Worm (Caenorhabditis elegans) whole organism, mixed stage, embryonic: ENCODE data around the gene C08G9.2.

Experiments used
- M03D4.4 ChIP-seq: sonication (generic microtip); optimal IDR thresholded peaks from 2 replicates; lab custom pipeline; 2017; ENCODE audit warnings: mild to moderate bottlenecking, missing genetic modification characterization, missing compliant biosample characterization
- bed-3 ChIP-seq: fragments of 200-800 bp; sonication (Bioruptor generic); optimal IDR thresholded peaks from 3 replicates; lab custom pipeline; 2018; ENCODE audit warnings: mild to moderate bottlenecking, missing genetic modification characterization, moderate library complexity, missing compliant biosample characterization
- blmp-1 ChIP-seq: fragments of 150-350 bp; optimal IDR thresholded peaks from 2 replicates; lab custom pipeline; 2014; ENCODE audit warnings: missing biosample characterization, missing genetic modification characterization
- ceh-39 ChIP-seq: fragments of 150-350 bp; optimal IDR thresholded peaks from 2 replicates; lab custom pipeline; 2014; ENCODE audit warnings: missing biosample characterization, missing genetic modification characterization
- ceh-43 ChIP-seq: fragments of 200-800 bp; sonication (Bioruptor generic); optimal IDR thresholded peaks from 2 replicates; lab custom pipeline; 2018; ENCODE audit warnings: mild to moderate bottlenecking, missing genetic modification characterization, moderate library complexity, missing compliant biosample characterization
- ceh-83 ChIP-seq: fragments of 200-800 bp; sonication (Bioruptor generic); optimal IDR thresholded peaks from 2 replicates; lab custom pipeline; 2018; ENCODE audit warnings: mild to moderate bottlenecking, missing genetic modification characterization, missing compliant biosample characterization
- ces-1 ChIP-seq: fragments of 150-350 bp; optimal IDR thresholded peaks from 2 replicates; lab custom pipeline; 2014; ENCODE audit warnings: missing biosample characterization, missing genetic modification reagents, missing genetic modification characterization
- cnd-1 ChIP-seq: fragments of 200-800 bp; sonication (Bioruptor generic); optimal IDR thresholded peaks from 2 replicates; lab custom pipeline; 2018; ENCODE audit warnings: mild to moderate bottlenecking, missing genetic modification characterization, missing compliant biosample characterization
- drap-1 ChIP-seq: fragments of 200-800 bp; sonication (Bioruptor generic); optimal IDR thresholded peaks from 3 replicates; lab custom pipeline; 2018; ENCODE audit warnings: mild to moderate bottlenecking, missing genetic modification characterization, missing compliant biosample characterization
- elt-1 ChIP-seq: sonication (generic microtip); optimal IDR thresholded peaks from 2 replicates; lab custom pipeline; 2017; ENCODE audit warnings: missing genetic modification characterization, mild to moderate bottlenecking, missing compliant biosample characterization, antibody characterized with exemption, moderate library complexity, borderline replicate concordance; ENCODE audit not compliant: insufficient read depth
- elt-3 ChIP-seq: fragments of 150-350 bp; optimal IDR thresholded peaks from 2 replicates; lab custom pipeline; 2014; ENCODE audit warnings: missing biosample characterization, missing genetic modification characterization
- flh-1 ChIP-seq: fragments of 200-800 bp; sonication (Bioruptor generic); optimal IDR thresholded peaks from 2 replicates; lab custom pipeline; 2018; ENCODE audit warnings: mild to moderate bottlenecking, missing genetic modification characterization, moderate library complexity, missing compliant biosample characterization
- ham-2 ChIP-seq: fragments of 200-800 bp; sonication (Bioruptor generic); optimal IDR thresholded peaks from 2 replicates; lab custom pipeline; 2018; ENCODE audit warnings: mild to moderate bottlenecking, missing genetic modification characterization, missing compliant biosample characterization
- hlh-1 ChIP-seq: fragments of 150-350 bp; optimal IDR thresholded peaks from 2 replicates; lab custom pipeline; 2014; ENCODE audit warnings: missing biosample characterization, missing genetic modification reagents, missing genetic modification characterization
- lin-13 ChIP-seq: fragments of 150-350 bp; optimal IDR thresholded peaks from 2 replicates; lab custom pipeline; 2014; ENCODE audit warnings: missing biosample characterization, missing genetic modification characterization
- lin-32 ChIP-seq: fragments of 200-800 bp; sonication (Bioruptor generic); optimal IDR thresholded peaks from 2 replicates; lab custom pipeline; 2018; ENCODE audit warnings: mild to moderate bottlenecking, missing genetic modification characterization, missing compliant biosample characterization
- lsy-2 ChIP-seq: fragments of 150-350 bp; optimal IDR thresholded peaks from 2 replicates; lab custom pipeline; 2014; ENCODE audit warnings: missing biosample characterization, missing genetic modification characterization
- mab-5 ChIP-seq: fragments of 150-350 bp; optimal IDR thresholded peaks from 2 replicates; lab custom pipeline; 2014; ENCODE audit warnings: missing biosample characterization, missing genetic modification characterization
- mep-1 ChIP-seq: fragments of 150-350 bp; optimal IDR thresholded peaks from 2 replicates; lab custom pipeline; 2017; ENCODE audit warnings: missing biosample characterization, missing genetic modification reagents, missing genetic modification characterization, inconsistent platforms
- mls-2 ChIP-seq: sonication (generic microtip); optimal IDR thresholded peaks from 2 replicates; lab custom pipeline; 2016; ENCODE audit warnings: mild to moderate bottlenecking, missing genetic modification characterization, moderate library complexity, missing compliant biosample characterization
- nhr-12 ChIP-seq: fragments of 150-350 bp; optimal IDR thresholded peaks from 2 replicates; lab custom pipeline; 2014; ENCODE audit warnings: missing biosample characterization, missing genetic modification characterization
- nhr-2 ChIP-seq: fragments of 150-350 bp; optimal IDR thresholded peaks from 2 replicates; lab custom pipeline; 2014; ENCODE audit warnings: missing biosample characterization, missing genetic modification characterization
- nhr-237 ChIP-seq: fragments of 150-350 bp; optimal IDR thresholded peaks from 2 replicates; lab custom pipeline; 2014; ENCODE audit warnings: missing biosample characterization, missing genetic modification characterization
- nhr-28 ChIP-seq: fragments of 150-350 bp; optimal IDR thresholded peaks from 2 replicates; lab custom pipeline; 2014; ENCODE audit warnings: missing biosample characterization, missing genetic modification characterization
- nhr-76 ChIP-seq: sonication (generic microtip); optimal IDR thresholded peaks from 2 replicates; lab custom pipeline; 2017; ENCODE audit warnings: missing biosample characterization, missing genetic modification characterization
- snpc-4 ChIP-seq: fragments of 150-350 bp; optimal IDR thresholded peaks from 2 replicates; lab custom pipeline; 2014; ENCODE audit warnings: missing biosample characterization, missing genetic modification characterization
- sptf-1 ChIP-seq: sonication (generic microtip); optimal IDR thresholded peaks from 2 replicates; lab custom pipeline; 2017; ENCODE audit warnings: mild to moderate bottlenecking, missing genetic modification characterization, moderate library complexity, missing compliant biosample characterization
- tbx-8 ChIP-seq: fragments of 200-800 bp; sonication (Bioruptor generic); optimal IDR thresholded peaks from 2 replicates; lab custom pipeline; 2018; ENCODE audit warnings: mild to moderate bottlenecking, missing genetic modification characterization, moderate library complexity, missing compliant biosample characterization
- unc-120 ChIP-seq: sonication (generic microtip); optimal IDR thresholded peaks from 2 replicates; lab custom pipeline; 2017; ENCODE audit warnings: missing genetic modification characterization, missing compliant biosample characterization; ENCODE audit not compliant: poor library complexity, severe bottlenecking
- unc-39 ChIP-seq: fragments of 150-350 bp; optimal IDR thresholded peaks from 2 replicates; lab custom pipeline; 2014; ENCODE audit warnings: missing biosample characterization, missing genetic modification characterization
- unc-62 ChIP-seq: fragments of 150-350 bp; optimal IDR thresholded peaks from 2 replicates; lab custom pipeline; 2014; ENCODE audit warnings: missing biosample characterization, missing genetic modification reagents, missing genetic modification characterization
- zip-8 ChIP-seq: fragments of 150-350 bp; optimal IDR thresholded peaks from 2 replicates; lab custom pipeline; 2014; ENCODE audit warnings: missing biosample characterization, missing genetic modification characterization

The C08G9.2 gene

DNA sequence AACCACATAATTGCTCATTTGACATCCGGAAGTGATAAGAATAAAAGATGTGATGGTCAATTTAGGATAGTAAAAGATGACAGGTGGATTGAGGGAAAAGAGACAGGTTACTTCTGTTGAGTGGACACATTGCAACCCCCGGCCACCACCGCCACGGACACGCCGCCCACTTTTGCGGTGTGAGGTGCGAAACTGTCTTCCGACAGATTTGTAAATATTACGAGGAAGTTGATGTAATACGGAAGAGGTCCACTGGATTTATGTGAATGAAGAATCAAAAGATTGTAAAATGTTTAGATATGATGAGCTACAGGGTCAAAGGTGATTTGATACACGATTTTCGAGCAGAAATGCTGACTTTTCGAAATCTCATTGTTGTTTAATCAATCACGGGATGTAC lies at the start of gene C08G9.2:
TSS of gene C08G9.2 (minus strand) at position 101 of the 400 bp plus-strand sequence.
- TF ChIP-seq unc-62 (GFP tag; lab: Kevin White, UChicago) (no peak), nhr-12 (no peak), M03D4.4 (tag; lab: Kevin White, UChicago) (no peak), unc-120 (no peak), lsy-2 (no peak), bed-3 (GFP tag; lab: Kevin White, UChicago) (no peak), snpc-4 (tag; lab: Kevin White, UChicago) (no peak)

DNA sequence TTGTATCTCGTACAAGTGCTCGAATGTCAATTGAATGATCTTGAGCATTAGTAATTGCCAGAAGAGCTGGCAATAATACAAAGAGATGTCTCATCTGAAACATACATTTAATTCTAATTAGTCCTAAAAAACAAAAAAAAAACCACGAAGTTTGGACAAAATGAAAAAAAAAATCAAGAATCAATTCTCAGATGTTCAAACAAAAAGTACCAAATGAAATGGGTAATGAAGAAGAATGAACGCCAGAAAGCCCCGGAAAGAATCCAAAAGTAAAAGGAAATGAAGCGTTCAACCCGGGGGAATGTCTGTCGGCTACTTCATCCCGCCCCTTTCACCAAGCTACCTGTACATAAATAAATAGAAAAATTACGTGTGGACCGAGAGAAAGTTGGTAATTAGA lies 45.1 kb upstream of the C08G9.2 start, which contains the start of gene F33D4.6:
TSS of gene F33D4.6 (minus strand) at position 101 of the 400 bp plus-strand sequence.
- TF ChIP-seq hlh-1 (no peak), mls-2 (tag; lab: Kevin White, UChicago) (no peak), unc-39 (tag; lab: Kevin White, UChicago) (no peak), nhr-237 (no peak)

DNA sequence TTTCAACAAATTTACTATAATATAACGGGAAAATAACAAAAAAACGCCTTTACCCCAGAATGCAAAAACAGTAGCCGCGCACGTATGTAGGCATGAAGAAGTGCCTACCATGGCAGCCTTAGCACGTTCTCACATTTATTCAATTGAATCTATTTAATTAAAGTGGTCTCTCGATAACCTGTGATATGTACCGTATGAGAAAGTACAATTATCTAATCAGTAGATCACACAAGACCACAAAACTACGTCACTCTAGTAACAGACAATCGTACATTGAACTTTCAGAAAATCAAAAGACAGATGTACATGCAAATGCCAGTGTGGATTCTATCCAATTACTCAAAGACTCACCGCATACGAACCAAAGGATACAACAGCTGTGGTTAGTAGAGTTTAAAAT lies 39.5 kb upstream of the C08G9.2 start:
- no peak for TF ChIP-seq ceh-43 (GFP tag; lab: Kevin White, UChicago)
- TF ChIP-seq mls-2 (tag; lab: Kevin White, UChicago): no peak
- no peak for TF ChIP-seq lin-32 (GFP tag; lab: Kevin White, UChicago)
- no peak for TF ChIP-seq lin-13 (tag; lab: Kevin White, UChicago)
- TF ChIP-seq flh-1: no peak
- TF ChIP-seq blmp-1 (tag; lab: Kevin White, UChicago): no peak
- TF ChIP-seq ceh-83 (GFP tag; lab: Kevin White, UChicago): no peak
- no peak for TF ChIP-seq elt-3
- TF ChIP-seq nhr-237: no peak
- no peak for TF ChIP-seq nhr-76 (tag; lab: Kevin White, UChicago)
- no peak for TF ChIP-seq sptf-1 (tag; lab: Kevin White, UChicago)
- TF ChIP-seq nhr-28 (tag; lab: Kevin White, UChicago): no peak
- no peak for TF ChIP-seq mab-5
- no peak for TF ChIP-seq drap-1
- no peak for TF ChIP-seq zip-8 (tag; lab: Kevin White, UChicago)
- no peak for TF ChIP-seq snpc-4 (tag; lab: Kevin White, UChicago)
- no peak for TF ChIP-seq M03D4.4 (tag; lab: Kevin White, UChicago)
- TF ChIP-seq nhr-2 (tag; lab: Kevin White, UChicago): no peak
- TF ChIP-seq tbx-8 (GFP tag; lab: Kevin White, UChicago): no peak

DNA sequence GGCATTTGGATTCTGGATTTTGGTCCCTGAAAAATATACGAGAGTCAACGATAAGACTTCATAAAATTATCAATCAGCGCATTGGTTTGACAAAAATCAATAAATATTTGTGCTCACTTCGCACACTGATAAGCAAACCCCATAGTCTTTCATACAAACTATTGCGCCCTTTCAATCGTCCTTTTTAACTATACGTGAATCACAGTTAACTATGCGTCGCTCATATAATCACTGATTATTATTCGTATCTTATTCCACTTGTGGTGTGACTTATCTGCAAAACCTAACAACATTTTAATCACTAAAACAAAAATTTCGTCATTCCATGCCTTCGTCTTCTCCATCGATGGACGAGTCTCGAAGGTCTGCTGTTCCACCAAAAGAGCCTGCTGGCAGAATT lies 38.1 kb upstream of the C08G9.2 start, which contains the start of gene nhr-8:
TSS of gene nhr-8 (plus strand) at position 160 of the 400 bp plus-strand sequence.
- TF ChIP-seq ceh-43 (GFP tag; lab: Kevin White, UChicago) (no peak), sptf-1 (tag; lab: Kevin White, UChicago) (no peak), lin-13 (tag; lab: Kevin White, UChicago) (no peak), ceh-83 (GFP tag; lab: Kevin White, UChicago) (no peak), tbx-8 (GFP tag; lab: Kevin White, UChicago) (no peak), bed-3 (GFP tag; lab: Kevin White, UChicago) (no peak), ces-1 (no peak), cnd-1 (no peak), flh-1 (no peak)

- TF ChIP-seq ces-1: peak; percentile 87
- TF ChIP-seq lsy-2: peak; percentile 66
- TF ChIP-seq ceh-83 (GFP tag; lab: Kevin White, UChicago): peak; percentile 20
- no peak for TF ChIP-seq M03D4.4 (tag; lab: Kevin White, UChicago)
- TF ChIP-seq nhr-237: peak; percentile 37
- peak; percentile 58 for TF ChIP-seq unc-120
- no peak for TF ChIP-seq zip-8 (tag; lab: Kevin White, UChicago)
- TF ChIP-seq nhr-12: no peak
- TF ChIP-seq mep-1 (tag; lab: Kevin White, UChicago): peak; percentile 18
- TF ChIP-seq hlh-1: no peak
- no peak for TF ChIP-seq nhr-28 (tag; lab: Kevin White, UChicago)
- TF ChIP-seq lin-32 (GFP tag; lab: Kevin White, UChicago): no peak
- peak; percentile 19 for TF ChIP-seq ceh-39
- TF ChIP-seq lin-13 (tag; lab: Kevin White, UChicago): no peak
- TF ChIP-seq mls-2 (tag; lab: Kevin White, UChicago): no peak
Measured at ce11 chrIV:7709701-7710100, 36.9 kb upstream of the C08G9.2 start, which contains the start of the genes mrpl-1, emc-6 and mrps-24. TSS of gene mrpl-1 (minus strand) at chrIV:7709701. TSS of gene emc-6 (minus strand) at chrIV:7709736. TSS of gene mrps-24 (plus strand) at chrIV:7710045.

- TF ChIP-seq ces-1 (no peak), ham-2 (GFP tag; lab: Kevin White, UChicago) (no peak), ceh-43 (GFP tag; lab: Kevin White, UChicago) (no peak), snpc-4 (tag; lab: Kevin White, UChicago) (no peak), elt-1 (no peak), nhr-12 (no peak), cnd-1 (no peak), drap-1 (no peak), bed-3 (GFP tag; lab: Kevin White, UChicago) (no peak), zip-8 (tag; lab: Kevin White, UChicago) (no peak), unc-62 (GFP tag; lab: Kevin White, UChicago) (no peak), sptf-1 (tag; lab: Kevin White, UChicago) (no peak), tbx-8 (GFP tag; lab: Kevin White, UChicago) (no peak)
Measured at ce11 chrIV:7706805-7707204, 34.0 kb upstream of the C08G9.2 start, which contains the start of gene F33D4.4. TSS of gene F33D4.4 (minus strand) at chrIV:7706905.
